Worm (Caenorhabditis elegans): Measurements from ENCODE around the gene F58H1.7.

The F58H1.7 gene

DNA sequence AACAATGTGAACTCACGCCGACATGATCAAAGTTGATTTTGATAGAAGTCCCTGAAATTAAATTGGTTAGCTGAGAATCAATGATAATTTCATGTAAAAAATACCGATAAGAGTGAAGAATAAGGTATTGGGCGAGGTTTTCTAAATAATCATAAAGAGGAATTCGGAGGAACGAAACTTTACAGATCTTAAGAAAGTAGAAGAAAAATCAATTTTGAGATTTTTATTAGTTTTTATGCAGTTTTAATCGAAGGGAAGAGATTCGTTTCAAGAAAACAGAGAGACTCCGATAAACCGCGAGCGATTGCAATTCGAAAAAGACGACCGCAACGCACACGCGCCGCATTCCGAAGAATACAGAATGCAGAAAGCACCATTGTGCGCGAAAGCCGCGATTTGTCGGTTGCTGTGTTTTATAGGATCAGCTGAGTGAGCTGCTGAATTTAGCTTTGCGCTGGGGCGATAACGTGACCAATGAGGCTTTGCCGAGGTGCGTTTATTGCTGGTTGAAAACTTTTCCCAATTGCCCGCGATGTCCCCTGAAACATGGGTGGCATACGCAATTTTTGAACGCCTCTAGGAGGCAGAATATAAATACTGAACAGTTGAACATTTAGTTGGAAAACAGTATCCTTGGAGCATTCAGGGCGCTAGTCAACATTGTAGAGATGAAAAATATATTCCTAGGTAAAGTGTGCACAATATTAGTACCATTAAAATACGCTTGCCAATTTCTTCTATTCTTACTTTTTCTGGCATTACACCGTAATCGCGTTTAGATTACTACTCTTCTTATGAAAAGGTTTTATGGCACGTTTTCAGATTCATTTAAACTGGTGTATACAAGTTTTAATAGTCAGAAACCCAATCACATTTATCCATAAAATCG lies 15.3 kb upstream of the F58H1.7 start, which contains the start of gene snr-4 (continued):
- TF ChIP-seq mdt-29 (GFP tag; IDR thresholded peaks at IDR 0.05) (peak; percentile 91), dmd-8 (GFP tag; IDR thresholded peaks at IDR 0.05) (no peak), nhr-111 (GFP tag; optimal IDR thresholded peaks at IDR 0.05) (peak; percentile 72), R02D3.7 (tag; optimal IDR thresholded peaks at IDR 0.05) (no peak), ceh-32 (tag; optimal IDR thresholded peaks at IDR 0.05; ENCODE audit: poor library complexity) (peak; percentile 21), daf-19 (GFP tag; conservative IDR thresholded peaks at IDR 0.05) (0 out of 2 replicates have a peak, but pooled peaks have one; percentile 34), ceh-28 (tag; optimal IDR thresholded peaks at IDR 0.05) (no peak), nhr-6 (tag; optimal IDR thresholded peaks at IDR 0.05) (peak; percentile 98), nhr-11 (tag; optimal IDR thresholded peaks at IDR 0.05) (peak; percentile 90), sdz-12 (GFP tag; optimal IDR thresholded peaks at IDR 0.05) (peak; percentile 82), hlh-11 (tag; optimal IDR thresholded peaks at IDR 0.05) (peak; percentile 96), ceh-44 (GFP tag; IDR thresholded peaks at IDR 0.05) (peak; percentile 95), lin-38 (GFP tag; IDR thresholded peaks at IDR 0.05) (peak; percentile 91), vab-7 (GFP tag; IDR thresholded peaks at IDR 0.05) (peak; percentile 70), egl-27 (tag; optimal IDR thresholded peaks at IDR 0.05) (no peak), daf-8 (GFP tag; IDR thresholded peaks at IDR 0.05) (no peak), unc-130 (GFP tag; optimal IDR thresholded peaks at IDR 0.05) (peak; percentile 92), snpc-4 (tag; optimal IDR thresholded peaks at IDR 0.05) (peak; percentile 97), zip-11 (GFP tag; IDR thresholded peaks at IDR 0.05) (no peak), zfp-2 (tag; optimal IDR thresholded peaks at IDR 0.05) (peak; percentile 35), pqm-1 (tag; optimal IDR thresholded peaks at IDR 0.05) (peak; percentile 33), lin-39 (tag; optimal IDR thresholded peaks at IDR 0.05) (no peak), aly-2 (tag; optimal IDR thresholded peaks at IDR 0.05) (no peak), nhr-25 (tag; optimal IDR thresholded peaks at IDR 0.05; ENCODE audit: borderline replicate concordance, insufficient read depth) (peak; percentile 79), rbr-2 (tag; optimal IDR thresholded peaks at IDR 0.05) (peak; percentile 93), ztf-11 (tag; optimal IDR thresholded peaks at IDR 0.05) (no peak), ceh-62 (tag; optimal IDR thresholded peaks at IDR 0.05) (no peak), madf-5 (GFP tag; IDR thresholded peaks at IDR 0.05) (0 out of 4 replicates have a peak, but pooled peaks of 1 of the 2 experiments have one; percentile 22), nhr-48 (tag; optimal IDR thresholded peaks at IDR 0.05) (peak; percentile 84), zip-2 (tag; optimal IDR thresholded peaks at IDR 0.05) (peak; percentile 66), nhr-77 (tag; optimal IDR thresholded peaks at IDR 0.05) (peak; percentile 90), zfp-3 (GFP tag; conservative IDR thresholded peaks at IDR 0.05) (peak; percentile 63; the same call in 1 of the 2 replicates), lir-3 (tag; optimal IDR thresholded peaks at IDR 0.05) (peak; percentile 18), ces-1 (GFP tag; optimal IDR thresholded peaks at IDR 0.05) (no peak), Y48G9A.11 (GFP tag; IDR thresholded peaks at IDR 0.05) (peak; percentile 82), lsy-2 (tag; optimal IDR thresholded peaks at IDR 0.05) (peak; percentile 75 to 91), T20F7.1 (GFP tag; optimal IDR thresholded peaks at IDR 0.05) (peak; percentile 79), Y105C5A.15 (GFP tag; IDR thresholded peaks at IDR 0.05) (peak; percentile 5; the same call in 1 of the 2 replicates), F37D6.2 (tag; optimal IDR thresholded peaks at IDR 0.05) (peak; percentile 85), dmd-9 (GFP tag; IDR thresholded peaks at IDR 0.05) (peak; percentile 86), F26F4.8 (GFP tag; conservative IDR thresholded peaks at IDR 0.05) (no peak), mdl-1 (tag; optimal IDR thresholded peaks at IDR 0.05) (peak; percentile 76 to 88), ctbp-1 (GFP tag; IDR thresholded peaks at IDR 0.05) (peak; percentile 89)
